Worm (Caenorhabditis elegans) whole organism, early embryonic: ENCODE measurements around the gene gck-2.

Source experiments
- B0310.2 ChIP-seq: sonication (generic microtip); optimal IDR thresholded peaks from 2 replicates; lab custom pipeline; 2016; ENCODE audit warnings: mild to moderate bottlenecking, missing genetic modification characterization, missing compliant biosample characterization
- F13C5.2 ChIP-seq: sonication (generic microtip); optimal IDR thresholded peaks from 2 replicates; lab custom pipeline; 2017; ENCODE audit warnings: mild to moderate bottlenecking, missing genetic modification characterization, inconsistent platforms, missing compliant biosample characterization
- aly-1 ChIP-seq: sonication (generic microtip); optimal IDR thresholded peaks from 2 replicates; lab custom pipeline; 2016; ENCODE audit warnings: missing genetic modification characterization, missing compliant biosample characterization
- ama-1 ChIP-seq: fragments of 150-350 bp; optimal IDR thresholded peaks from 2 replicates; lab custom pipeline; 2014
- ceh-13 ChIP-seq: fragments of 200-800 bp; sonication (Bioruptor generic); optimal IDR thresholded peaks from 2 replicates; lab custom pipeline; 2018; ENCODE audit warnings: mild to moderate bottlenecking, missing genetic modification characterization, missing compliant biosample characterization
- ceh-36 ChIP-seq: sonication (generic microtip); optimal IDR thresholded peaks from 2 replicates; lab custom pipeline; 2016; ENCODE audit warnings: missing genetic modification characterization, inconsistent platforms, missing compliant biosample characterization
- ets-7 ChIP-seq: sonication (generic microtip); optimal IDR thresholded peaks from 2 replicates; lab custom pipeline; 2016; ENCODE audit warnings: missing genotype, missing genetic modification characterization, missing compliant biosample characterization
- flt-1 ChIP-seq: fragments of 200-800 bp; sonication (Bioruptor generic); IDR thresholded peaks from 2 replicates; pipeline ENCODE4 v1.3.6; 2022; ENCODE audit warnings: missing genetic modification characterization, missing compliant biosample characterization
- hmbx-1 ChIP-seq: sonication (generic microtip); optimal IDR thresholded peaks from 2 replicates; lab custom pipeline; 2016; ENCODE audit warnings: mild to moderate bottlenecking, missing genetic modification characterization, missing compliant biosample characterization
- hmg-4 ChIP-seq: fragments of 200-800 bp; sonication (Bioruptor generic); optimal IDR thresholded peaks from 2 replicates; lab custom pipeline; 2018; ENCODE audit warnings: mild to moderate bottlenecking, missing genetic modification characterization, missing compliant biosample characterization
- hnd-1 ChIP-seq: sonication (generic microtip); optimal IDR thresholded peaks from 2 replicates; lab custom pipeline; 2016; ENCODE audit warnings: missing genetic modification characterization, missing compliant biosample characterization
- pes-1 ChIP-seq: fragments of 200-800 bp; sonication (Bioruptor generic); IDR thresholded peaks from 2 replicates; pipeline ENCODE4 v1.3.6; 2022; ENCODE audit warnings: missing genetic modification reagents, missing genetic modification characterization, missing compliant biosample characterization
- scrt-1 ChIP-seq: fragments of 200-800 bp; sonication (Bioruptor generic); IDR thresholded peaks from 2 replicates; pipeline ENCODE4 v1.3.6; 2022; ENCODE audit warnings: missing genetic modification characterization, missing compliant biosample characterization
- sea-1 ChIP-seq: fragments of 200-800 bp; sonication (Bioruptor generic); conservative IDR thresholded peaks from 2 replicates; pipeline ENCODE4 v1.3.6; 2022; ENCODE audit warnings: missing genetic modification characterization, missing compliant biosample characterization
- tbx-11 ChIP-seq: fragments of 200-800 bp; sonication (Bioruptor generic); IDR thresholded peaks from 2 replicates; pipeline ENCODE4 v1.3.6; 2022; ENCODE audit warnings: missing genetic modification characterization, missing compliant biosample characterization
- tbx-37 ChIP-seq: fragments of 200-800 bp; sonication (Bioruptor generic); conservative IDR thresholded peaks from 2 replicates; pipeline ENCODE4 v1.3.6; 2022; ENCODE audit warnings: missing genetic modification reagents, missing genetic modification characterization, missing compliant biosample characterization
- tra-4 ChIP-seq: sonication (generic microtip); optimal IDR thresholded peaks from 2 replicates; lab custom pipeline; 2017; ENCODE audit warnings: missing genetic modification characterization, missing compliant biosample characterization

Gene gck-2

DNA sequence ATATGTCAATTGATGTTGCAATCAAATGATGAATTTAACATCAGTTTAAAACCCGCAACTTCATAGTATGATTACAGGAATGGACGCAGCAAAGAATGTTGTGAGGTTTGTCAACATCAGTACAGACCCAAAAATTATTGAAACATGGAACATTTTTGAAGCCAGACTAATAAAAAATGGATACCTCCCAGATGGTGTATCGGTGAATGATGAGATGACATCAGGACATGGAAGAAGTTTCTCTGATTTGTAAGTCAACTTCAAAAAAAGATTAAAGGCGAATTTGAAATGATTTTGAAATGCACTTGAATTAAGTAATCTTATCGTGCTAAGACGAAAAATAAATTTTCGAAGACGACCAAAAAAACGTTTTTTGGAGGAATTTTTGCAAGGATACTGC lies 21.4 kb upstream of the gck-2 start:
- TF ChIP-seq scrt-1 (no peak), F13C5.2 (tag; lab: Kevin White, UChicago) (no peak), hnd-1 (tag; lab: Kevin White, UChicago) (no peak), aly-1 (no peak), tbx-11 (no peak), tra-4 (tag; lab: Kevin White, UChicago) (no peak), hmg-4 (GFP tag; lab: Kevin White, UChicago) (no peak), flt-1 (GFP tag; lab: Robert Waterston, UW) (no peak), ets-7 (no peak), ceh-13 (GFP tag; lab: Kevin White, UChicago) (no peak), tbx-37 (GFP tag; lab: Robert Waterston, UW) (no peak), ceh-36 (tag; lab: Kevin White, UChicago) (no peak), hmbx-1 (tag; lab: Kevin White, UChicago) (no peak), B0310.2 (tag; lab: Kevin White, UChicago) (no peak)

DNA sequence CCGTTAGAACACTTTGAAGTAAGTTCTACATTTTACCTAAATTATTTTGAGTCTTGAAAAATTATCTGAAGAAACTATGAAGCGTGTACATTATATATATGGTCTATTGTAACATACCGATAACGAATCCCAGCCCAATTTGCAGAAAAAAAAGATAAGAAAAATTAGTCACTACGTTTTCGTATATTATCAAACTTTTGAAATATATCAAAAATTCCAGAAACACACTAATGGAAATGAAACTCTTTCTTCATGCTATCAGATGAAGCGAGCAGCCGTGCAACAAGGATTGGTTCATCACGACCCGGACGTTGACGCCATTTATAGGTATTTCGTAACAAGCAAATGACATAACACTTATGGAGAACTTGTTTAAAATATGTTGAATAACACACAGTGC lies 19.4 kb upstream of the gck-2 start:
- TF ChIP-seq hnd-1 (tag; lab: Kevin White, UChicago) (no peak), ets-7 (no peak), tbx-37 (GFP tag; lab: Robert Waterston, UW) (no peak), aly-1 (no peak), tra-4 (tag; lab: Kevin White, UChicago) (no peak), ama-1 (lab: Kevin White, UChicago) (no peak), F13C5.2 (tag; lab: Kevin White, UChicago) (no peak), scrt-1 (no peak), hmg-4 (GFP tag; lab: Kevin White, UChicago) (no peak), hmbx-1 (tag; lab: Kevin White, UChicago) (no peak), sea-1 (no peak), flt-1 (GFP tag; lab: Robert Waterston, UW) (no peak), pes-1 (GFP tag; lab: Robert Waterston, UW) (no peak), tbx-11 (no peak), ceh-36 (tag; lab: Kevin White, UChicago) (no peak)

DNA sequence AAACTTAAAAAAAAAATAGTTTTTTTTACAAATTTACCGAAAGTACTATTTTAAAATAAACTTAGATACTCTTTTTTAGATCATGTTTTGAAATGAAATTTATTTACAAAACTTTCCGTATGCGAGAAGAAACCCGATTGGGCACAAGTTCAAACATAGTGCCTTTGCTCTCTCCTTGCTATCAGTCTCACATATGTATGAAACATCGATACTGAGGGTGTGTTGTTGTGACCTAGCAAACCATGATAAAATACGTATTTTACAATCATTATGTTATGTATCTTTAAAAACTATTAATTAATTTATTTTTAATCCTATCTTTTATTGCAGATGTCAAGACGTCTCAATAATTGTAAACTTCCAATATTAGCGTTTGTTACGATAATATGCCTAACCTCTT lies 17.6 kb upstream of the gck-2 start:
- no peak for TF ChIP-seq sea-1
- no peak for TF ChIP-seq pes-1 (GFP tag; lab: Robert Waterston, UW)
- no peak for TF ChIP-seq flt-1 (GFP tag; lab: Robert Waterston, UW)
- TF ChIP-seq hmg-4 (GFP tag; lab: Kevin White, UChicago), result no peak
- no peak for TF ChIP-seq hmbx-1 (tag; lab: Kevin White, UChicago)
- no peak for TF ChIP-seq ama-1 (lab: Kevin White, UChicago)
- no peak for TF ChIP-seq B0310.2 (tag; lab: Kevin White, UChicago)
- TF ChIP-seq ceh-36 (tag; lab: Kevin White, UChicago), result no peak
- no peak for TF ChIP-seq hnd-1 (tag; lab: Kevin White, UChicago)
- no peak for TF ChIP-seq tra-4 (tag; lab: Kevin White, UChicago)
- no peak for TF ChIP-seq F13C5.2 (tag; lab: Kevin White, UChicago)
- TF ChIP-seq tbx-11, result no peak

DNA sequence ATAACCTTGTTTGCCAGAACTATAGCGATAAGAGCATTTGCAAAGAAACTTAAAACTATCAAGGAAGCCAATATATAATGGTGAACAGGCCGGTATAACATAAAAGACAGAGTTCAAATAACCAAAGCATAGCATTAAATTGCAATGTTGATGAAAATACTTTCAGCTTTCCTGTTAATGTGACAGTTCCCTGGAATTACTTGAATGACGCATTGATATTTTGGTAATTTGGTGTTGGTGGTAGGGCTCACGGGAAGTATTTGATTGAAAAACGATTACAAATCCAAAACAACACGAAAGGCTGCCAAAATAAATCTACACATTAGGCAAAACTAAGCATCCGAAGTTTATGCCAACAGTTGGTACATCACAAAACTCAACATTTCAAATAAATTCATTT lies 16.5 kb upstream of the gck-2 start, which contains the start of gene dmsr-16:
TSS of gene dmsr-16 (minus strand) at position 101 of the 400 bp plus-strand sequence.
- TF ChIP-seq aly-1 (no peak), flt-1 (GFP tag; lab: Robert Waterston, UW) (no peak), ceh-13 (GFP tag; lab: Kevin White, UChicago) (no peak)

DNA sequence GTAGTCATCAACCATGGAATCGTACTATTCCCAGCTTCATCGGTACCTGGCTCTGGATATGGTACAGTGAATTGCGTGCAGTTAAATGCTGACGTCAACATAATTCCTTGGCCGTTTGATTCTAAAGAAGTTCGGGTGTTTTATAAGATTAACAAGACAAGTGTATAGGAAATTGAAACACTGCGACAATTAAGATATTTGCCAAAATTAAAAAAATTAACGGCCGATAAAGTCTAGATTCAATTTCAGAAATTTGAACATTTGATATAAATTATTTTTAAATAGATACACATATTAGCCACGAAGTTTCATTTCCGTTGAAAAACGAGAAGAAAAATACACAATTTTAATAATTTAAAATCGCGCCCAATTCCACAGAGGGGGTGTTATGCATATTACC lies 13.9 kb upstream of the gck-2 start, which contains the start of gene dmsr-12:
TSS of gene dmsr-12 (minus strand) at position 101 of the 400 bp plus-strand sequence.
- no peak for TF ChIP-seq F13C5.2 (tag; lab: Kevin White, UChicago)
- TF ChIP-seq hmbx-1 (tag; lab: Kevin White, UChicago), result no peak
- no peak for TF ChIP-seq hnd-1 (tag; lab: Kevin White, UChicago)
- TF ChIP-seq sea-1, result no peak
- TF ChIP-seq flt-1 (GFP tag; lab: Robert Waterston, UW), result no peak
- TF ChIP-seq ets-7, result no peak
- TF ChIP-seq ama-1 (lab: Kevin White, UChicago), result no peak
- no peak for TF ChIP-seq scrt-1
- no peak for TF ChIP-seq pes-1 (GFP tag; lab: Robert Waterston, UW)
- TF ChIP-seq tbx-37 (GFP tag; lab: Robert Waterston, UW), result no peak
- no peak for TF ChIP-seq ceh-13 (GFP tag; lab: Kevin White, UChicago)
- TF ChIP-seq ceh-36 (tag; lab: Kevin White, UChicago), result no peak
- no peak for TF ChIP-seq hmg-4 (GFP tag; lab: Kevin White, UChicago)
- TF ChIP-seq aly-1, result no peak
- TF ChIP-seq B0310.2 (tag; lab: Kevin White, UChicago), result no peak

DNA sequence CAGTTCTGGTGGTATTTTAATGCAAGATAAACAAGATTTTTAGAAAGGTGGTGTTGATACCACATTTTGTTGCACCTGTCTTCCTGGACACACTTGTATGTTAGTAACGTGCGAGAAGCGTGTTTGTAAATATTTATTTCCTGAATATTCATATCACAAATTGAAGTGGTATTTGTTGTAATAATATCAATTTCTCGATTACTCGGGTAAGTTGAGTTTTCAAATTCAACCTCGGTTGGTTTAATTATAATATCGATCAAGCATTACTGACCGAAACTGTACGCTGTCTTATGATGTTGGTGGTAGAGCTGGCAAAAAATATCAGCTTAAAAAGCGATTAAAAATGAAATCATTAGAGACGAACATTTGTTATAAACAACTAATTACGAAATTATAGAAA lies 11.5 kb upstream of the gck-2 start, which contains the start of gene dmsr-11:
TSS of gene dmsr-11 (minus strand) at position 101 of the 400 bp plus-strand sequence.
- no peak for TF ChIP-seq ama-1 (lab: Kevin White, UChicago)
- no peak for TF ChIP-seq tbx-11
- TF ChIP-seq hmg-4 (GFP tag; lab: Kevin White, UChicago), result no peak
- TF ChIP-seq tra-4 (tag; lab: Kevin White, UChicago), result no peak
- no peak for TF ChIP-seq ets-7
- TF ChIP-seq tbx-37 (GFP tag; lab: Robert Waterston, UW), result no peak
- no peak for TF ChIP-seq scrt-1
- TF ChIP-seq F13C5.2 (tag; lab: Kevin White, UChicago), result no peak
- TF ChIP-seq hmbx-1 (tag; lab: Kevin White, UChicago), result no peak
- TF ChIP-seq hnd-1 (tag; lab: Kevin White, UChicago), result no peak
- TF ChIP-seq B0310.2 (tag; lab: Kevin White, UChicago), result no peak
- no peak for TF ChIP-seq ceh-36 (tag; lab: Kevin White, UChicago)
- TF ChIP-seq flt-1 (GFP tag; lab: Robert Waterston, UW), result no peak
- TF ChIP-seq ceh-13 (GFP tag; lab: Kevin White, UChicago), result no peak
- no peak for TF ChIP-seq pes-1 (GFP tag; lab: Robert Waterston, UW)
- TF ChIP-seq aly-1, result no peak
- TF ChIP-seq sea-1, result no peak

DNA sequence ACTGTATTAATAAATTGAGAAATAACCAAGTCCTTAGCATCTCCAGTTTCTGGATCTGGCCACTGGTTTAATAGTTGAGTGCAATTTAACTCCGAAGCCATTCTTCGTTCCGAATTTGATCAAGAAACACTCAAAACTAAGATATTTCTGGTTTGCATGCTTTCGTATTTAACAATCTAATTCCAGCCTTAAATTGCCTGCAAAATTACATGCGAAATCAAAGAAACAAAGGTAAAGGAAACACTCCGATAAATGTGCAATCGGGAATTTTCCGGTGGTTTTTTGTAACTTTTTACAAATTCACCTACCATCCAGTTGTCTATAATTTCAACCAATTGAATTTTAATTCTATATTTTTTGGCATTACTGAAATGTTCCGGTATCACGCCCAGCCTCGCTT lies 9.4 kb upstream of the gck-2 start, which contains the start of gene dmsr-10:
TSS of gene dmsr-10 (minus strand) at position 101 of the 400 bp plus-strand sequence.
- TF ChIP-seq tbx-37 (GFP tag; lab: Robert Waterston, UW), result no peak
- TF ChIP-seq aly-1, result no peak
- TF ChIP-seq ama-1 (lab: Kevin White, UChicago), result no peak
- no peak for TF ChIP-seq scrt-1
- no peak for TF ChIP-seq pes-1 (GFP tag; lab: Robert Waterston, UW)
